Worm (Caenorhabditis elegans) whole organism, L4/young adult: ENCODE results near the gene Y48G9A.7.
"Not testable (repeated sequence)": the region's sequence is repeated elsewhere in the genome, so short reads cannot be mapped to it uniquely, and the experiment has no call there.

Experiments
- W03F9.2 ChIP-seq: fragments of 150-350 bp; optimal IDR thresholded peaks from 2 replicates; lab custom pipeline; 2014; ENCODE audit warnings: missing biosample characterization, missing genetic modification characterization
- dao-5 ChIP-seq: sonication (generic microtip); optimal IDR thresholded peaks from 2 replicates; lab custom pipeline; 2016; ENCODE audit warnings: missing genotype, missing genetic modification characterization, moderate library complexity, missing compliant biosample characterization
- him-1 ChIP-seq: sonication (generic microtip); optimal IDR thresholded peaks from 2 replicates; lab custom pipeline; 2016; ENCODE audit warnings: missing genotype, missing genetic modification reagents, missing genetic modification characterization, missing compliant biosample characterization

DNA sequence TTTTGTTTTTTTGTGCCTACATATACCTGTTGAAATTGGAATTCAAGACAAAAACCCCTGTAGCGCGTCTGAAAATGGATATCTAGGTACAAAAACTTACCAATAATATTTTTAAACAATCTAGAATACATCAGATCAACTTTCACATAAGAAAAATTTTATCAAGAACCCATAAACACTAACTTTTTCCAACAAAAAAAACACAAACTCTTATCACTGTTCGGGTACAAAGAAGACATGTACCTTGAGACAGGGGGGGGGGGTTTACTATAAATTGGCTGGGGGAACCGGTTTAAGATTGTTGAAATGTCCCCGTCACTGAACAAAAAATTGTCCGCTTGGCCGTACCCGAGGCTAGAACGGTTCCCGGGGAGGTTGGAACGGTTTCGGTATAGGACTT is 27.8 kb upstream of the Y48G9A.7 start, which contains the start of gene cpt-3:
- not testable (repeated sequence) for TF ChIP-seq him-1 (tag; lab: Kevin White, UChicago); dao-5; W03F9.2
